Fruit fly (Drosophila melanogaster): ENCODE data around the gene CG17717.
A peak's percentile ranks its signal among the peaks of the same experiment; 100 is the strongest.

- peak; percentile 33 for TF ChIP-seq gl (tag; optimal IDR thresholded peaks at IDR 0.05)
- no peak for TF ChIP-seq Snoo (tag; optimal IDR thresholded peaks at IDR 0.05)
- no peak for TF ChIP-seq EcR (GFP tag; optimal IDR thresholded peaks at IDR 0.05)
- TF ChIP-seq CG14655 (GFP tag; optimal IDR thresholded peaks at IDR 0.05), result no peak
- TF ChIP-seq CG4496 (GFP tag; IDR thresholded peaks at IDR 0.05), result peak; percentile 39; the same call in 2 of the 3 replicates
- TF ChIP-seq CG13204 (GFP tag; optimal IDR thresholded peaks at IDR 0.05), result peak; percentile 9
Observed at dm6 chrX:6592093-6592492, 3.0 kb downstream of the CG17717 start.

Data from whole organism, pupa.